Worm (Caenorhabditis elegans): ENCODE results near the gene M02D8.6.

DNA sequence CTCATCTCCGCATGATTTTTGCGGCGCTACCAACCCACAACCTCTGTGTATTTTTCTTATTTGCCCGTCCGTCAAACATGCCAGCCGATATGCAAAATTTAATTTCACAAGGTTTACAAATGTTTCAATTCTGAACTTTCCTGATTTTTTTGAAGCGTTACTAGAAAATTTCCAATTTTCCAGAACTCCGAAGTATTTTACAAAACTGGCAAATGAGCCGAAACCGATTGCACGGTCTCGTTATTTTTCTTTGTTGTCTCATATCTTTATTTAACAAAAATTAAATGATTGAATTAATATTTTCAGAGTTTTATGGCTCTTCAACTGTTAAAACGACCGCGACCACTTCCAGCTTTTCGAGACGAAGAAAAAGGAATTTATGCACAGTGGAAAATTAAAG is 23.7 kb downstream of the M02D8.6 start, which contains the start of gene F53A9.3:
- no peak for TF ChIP-seq dao-5 (tag; optimal IDR thresholded peaks at IDR 0.05)
- no peak for TF ChIP-seq W03F9.2 (tag; optimal IDR thresholded peaks at IDR 0.05)
